Fruit fly (Drosophila melanogaster) whole organism, wandering third instar larva: ENCODE measurements around the gene CG45075.

ENCODE experiments used
- Abd-B ChIP-seq: fragments of >200 bp; optimal IDR thresholded peaks from 2 replicates; lab custom pipeline; 2017; ENCODE audit warnings: missing biosample characterization, missing genetic modification characterization
- CG32264 ChIP-seq: fragments of 200-800 bp; sonication (Bioruptor generic); optimal IDR thresholded peaks from 2 replicates; lab custom pipeline; 2016; ENCODE audit warnings: missing biosample characterization, missing genetic modification characterization
- CG9705 ChIP-seq: fragments of 200-800 bp; sonication (Bioruptor generic); optimal IDR thresholded peaks from 2 replicates; lab custom pipeline; 2018; ENCODE audit warnings: missing biosample characterization, mild to moderate bottlenecking, missing genetic modification characterization
- CrebA ChIP-seq: fragments of 200-800 bp; sonication (Bioruptor generic); optimal IDR thresholded peaks from 2 replicates; lab custom pipeline; 2016; ENCODE audit warnings: missing biosample characterization, mild to moderate bottlenecking, missing genetic modification characterization, borderline replicate concordance
- Dfd ChIP-seq: fragments of >200 bp; optimal IDR thresholded peaks from 2 replicates; lab custom pipeline; 2017; ENCODE audit warnings: missing biosample characterization, missing genetic modification characterization
- Dif ChIP-seq: fragments of 200-275, 200-300 bp; sonication (Bioruptor generic); optimal IDR thresholded peaks from 2 replicates; lab custom pipeline; 2018; ENCODE audit warnings: missing biosample characterization, missing genetic modification characterization; ENCODE audit not compliant: partially characterized antibody
- GATAd ChIP-seq: sonication (Bioruptor generic); optimal IDR thresholded peaks from 2 replicates; lab custom pipeline; 2016; ENCODE audit warnings: missing biosample characterization, missing genetic modification characterization
- HLH106 ChIP-seq: fragments of 200-800 bp; optimal IDR thresholded peaks from 3 replicates; lab custom pipeline; 2019; ENCODE audit warnings: missing biosample characterization, mild to moderate bottlenecking, missing genetic modification characterization, moderate library complexity
- Hnf4 ChIP-seq: fragments of 200-800 bp; sonication (Bioruptor generic); optimal IDR thresholded peaks from 2 replicates; lab custom pipeline; 2016; ENCODE audit warnings: missing biosample characterization, mild to moderate bottlenecking, missing genetic modification characterization
- Hr83 ChIP-seq: fragments of 200-300 bp; sonication (Bioruptor generic); optimal IDR thresholded peaks from 2 replicates; lab custom pipeline; 2016; ENCODE audit warnings: missing biosample characterization, mild to moderate bottlenecking, missing genetic modification characterization, moderate library complexity; ENCODE audit not compliant: poor library complexity, severe bottlenecking
- Jra ChIP-seq: sonication (Bioruptor generic); optimal IDR thresholded peaks from 2 replicates; lab custom pipeline; 2016; ENCODE audit warnings: missing biosample characterization, missing genetic modification characterization
- Mio ChIP-seq: sonication (Bioruptor generic); optimal IDR thresholded peaks from 2 replicates; lab custom pipeline; 2016; ENCODE audit warnings: missing biosample characterization, missing genetic modification characterization
- Myc ChIP-seq: fragments of >200 bp; optimal IDR thresholded peaks from 2 replicates; lab custom pipeline; 2017
- N ChIP-seq: fragments of >200 bp; optimal IDR thresholded peaks from 2 replicates; lab custom pipeline; 2018; ENCODE audit warnings: missing biosample characterization, missing external identifiers, missing genetic modification characterization
- OdsH ChIP-seq: fragments of 200-800 bp; sonication (Bioruptor generic); optimal IDR thresholded peaks from 2 replicates; lab custom pipeline; 2016; ENCODE audit warnings: missing biosample characterization, mild to moderate bottlenecking, missing genetic modification characterization
- Rel ChIP-seq, 2 experiments: fragments of 200-800 bp; sonication (Bioruptor generic) in 1 of 2; optimal IDR thresholded peaks; 2 replicates in 1 of 2; 3 replicates in 1 of 2; lab custom pipeline; 2016 to 2019; ENCODE audit warnings: mild to moderate bottlenecking in 2 of 2, missing biosample characterization in 2 of 2, missing genetic modification characterization in 2 of 2, moderate library complexity in 1 of 2
- Sp1 ChIP-seq: fragments of 200-800 bp; sonication (Bioruptor generic); optimal IDR thresholded peaks from 3 replicates; lab custom pipeline; 2019; ENCODE audit warnings: missing biosample characterization, mild to moderate bottlenecking, missing genetic modification characterization, moderate library complexity
- br ChIP-seq: fragments of 200-800 bp; sonication (Bioruptor generic); optimal IDR thresholded peaks from 2 replicates; lab custom pipeline; 2016; ENCODE audit warnings: missing biosample characterization, missing genetic modification characterization
- brk ChIP-seq: fragments of 200-800 bp; sonication (Bioruptor generic); optimal IDR thresholded peaks from 2 replicates; lab custom pipeline; 2016; ENCODE audit warnings: missing biosample characterization, mild to moderate bottlenecking, missing genetic modification characterization
- dmrt93B ChIP-seq: fragments of 200-800 bp; sonication (Bioruptor generic); optimal IDR thresholded peaks from 2 replicates; lab custom pipeline; 2018; ENCODE audit warnings: missing biosample characterization, mild to moderate bottlenecking, missing genetic modification characterization
- dsf ChIP-seq: sonication (Bioruptor generic); optimal IDR thresholded peaks from 2 replicates; lab custom pipeline; 2016; ENCODE audit warnings: missing biosample characterization, missing genetic modification characterization, borderline replicate concordance
- ey ChIP-seq: fragments of 200-800 bp; sonication (Bioruptor generic); optimal IDR thresholded peaks from 2 replicates; lab custom pipeline; 2016; ENCODE audit warnings: missing biosample characterization, missing genetic modification characterization
- foxo ChIP-seq, 2 experiments: fragments of 200-800 bp; sonication (Bioruptor generic); optimal IDR thresholded peaks; 2 replicates in 1 of 2; 3 replicates in 1 of 2; lab custom pipeline; 2016 to 2017; ENCODE audit warnings: missing biosample characterization in 2 of 2, missing genetic modification characterization in 2 of 2
- fru ChIP-seq: fragments of 200-800 bp; sonication (Bioruptor generic); optimal IDR thresholded peaks from 3 replicates; lab custom pipeline; 2016; ENCODE audit warnings: missing biosample characterization, mild to moderate bottlenecking, missing genetic modification characterization
- h ChIP-seq: fragments of 200-800 bp; sonication (Bioruptor generic); optimal IDR thresholded peaks from 3 replicates; lab custom pipeline; 2016; ENCODE audit warnings: missing biosample characterization, mild to moderate bottlenecking, missing genetic modification characterization
- jim ChIP-seq: fragments of 175-275, 200-325 bp; sonication (Bioruptor generic); optimal IDR thresholded peaks from 2 replicates; lab custom pipeline; 2016; ENCODE audit warnings: missing biosample characterization, mild to moderate bottlenecking, missing genetic modification characterization
- lola ChIP-seq: fragments of >200 bp; optimal IDR thresholded peaks from 2 replicates; lab custom pipeline; 2017; ENCODE audit warnings: missing biosample characterization, missing genetic modification characterization
- pan ChIP-seq: fragments of >200 bp; optimal IDR thresholded peaks from 2 replicates; lab custom pipeline; 2017
- psq ChIP-seq: fragments of 200-800 bp; sonication (Bioruptor generic); optimal IDR thresholded peaks from 3 replicates; lab custom pipeline; 2017; ENCODE audit warnings: missing biosample characterization, mild to moderate bottlenecking, missing genetic modification characterization, moderate library complexity
- rgr ChIP-seq: fragments of 200-800 bp; sonication (Bioruptor generic); optimal IDR thresholded peaks from 3 replicates; lab custom pipeline; 2016; ENCODE audit warnings: missing biosample characterization, mild to moderate bottlenecking, missing genetic modification characterization
- sage ChIP-seq: fragments of 200-800 bp; sonication (Bioruptor generic); optimal IDR thresholded peaks from 2 replicates; lab custom pipeline; 2016; ENCODE audit warnings: missing biosample characterization, mild to moderate bottlenecking, missing genetic modification characterization
- sv ChIP-seq: fragments of 200-800 bp; sonication (Bioruptor generic); optimal IDR thresholded peaks from 3 replicates; lab custom pipeline; 2016; ENCODE audit warnings: missing biosample characterization, missing genetic modification characterization
- tai ChIP-seq: sonication (Bioruptor generic); optimal IDR thresholded peaks from 2 replicates; lab custom pipeline; 2016; ENCODE audit warnings: missing biosample characterization, missing genetic modification characterization
- usp ChIP-seq: fragments of >200 bp; optimal IDR thresholded peaks from 2 replicates; lab custom pipeline; 2017; ENCODE audit warnings: missing biosample characterization, missing genetic modification characterization
- woc ChIP-seq: sonication (Bioruptor generic); optimal IDR thresholded peaks from 2 replicates; lab custom pipeline; 2016; ENCODE audit warnings: missing biosample characterization, mild to moderate bottlenecking, missing genetic modification characterization

CG45075 gene

DNA sequence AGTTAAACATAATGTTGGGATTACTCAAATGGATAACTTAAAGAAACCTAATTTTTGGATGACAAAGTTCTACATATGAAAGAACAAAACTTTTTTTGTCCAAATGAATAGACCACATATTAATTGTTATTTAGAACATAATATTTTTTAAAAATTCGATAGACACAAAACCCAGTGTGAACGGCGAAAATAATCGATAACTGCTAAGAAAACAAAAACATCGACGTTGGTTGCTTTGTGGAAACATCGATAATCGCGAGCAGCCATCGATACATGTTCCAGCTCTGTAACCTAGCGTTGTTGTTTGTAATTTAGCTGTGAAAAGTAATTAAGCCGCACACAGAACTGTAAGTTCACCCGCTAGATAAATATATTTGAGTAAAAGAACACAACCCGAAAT, 40.6 kb upstream of the CG45075 start, which contains the start of gene CG9135:
Gene CG9135, plus strand, starts transcription at position 226 of the 400 bp plus-strand sequence.
- peak; percentile 29 for TF ChIP-seq Jra (GFP tag; lab: Kevin White, UChicago)
- TF ChIP-seq usp: no peak
- TF ChIP-seq br (GFP tag; lab: Kevin White, UChicago): no peak
- no peak for TF ChIP-seq dmrt93B (GFP tag; lab: Kevin White, UChicago)
- TF ChIP-seq woc (GFP tag; lab: Kevin White, UChicago): no peak
- no peak for TF ChIP-seq h (GFP tag; lab: Kevin White, UChicago)
- TF ChIP-seq brk (GFP tag; lab: Kevin White, UChicago): no peak
- TF ChIP-seq GATAd (GFP tag; lab: Kevin White, UChicago): no peak
- TF ChIP-seq pan (lab: Kevin White, UChicago): no peak
- TF ChIP-seq HLH106 (tag; lab: Kevin White, UChicago): peak; percentile 9
- no peak for TF ChIP-seq foxo (GFP tag; optimal IDR thresholded peaks at IDR 0.05; lab: Kevin White, UChicago)
- no peak for TF ChIP-seq ey (GFP tag; lab: Kevin White, UChicago)
- no peak for TF ChIP-seq dsf (GFP tag; lab: Kevin White, UChicago)
- no peak for TF ChIP-seq OdsH (GFP tag; lab: Kevin White, UChicago)
- TF ChIP-seq tai: no peak
- TF ChIP-seq sv (GFP tag; lab: Kevin White, UChicago): no peak
- no peak for TF ChIP-seq Dif (GFP tag; lab: Kevin White, UChicago)
- no peak for TF ChIP-seq lola (GFP tag; lab: Kevin White, UChicago)
- TF ChIP-seq rgr (GFP tag; lab: Kevin White, UChicago): no peak
- no peak for TF ChIP-seq Abd-B
- peak; percentile 46 for TF ChIP-seq Hr83 (GFP tag; lab: Kevin White, UChicago)
- no peak for TF ChIP-seq jim (GFP tag; lab: Kevin White, UChicago)
- no peak for TF ChIP-seq N (GFP tag; lab: Kevin White, UChicago)
- TF ChIP-seq Dfd: no peak
- TF ChIP-seq Myc (lab: Kevin White, UChicago): no peak

DNA sequence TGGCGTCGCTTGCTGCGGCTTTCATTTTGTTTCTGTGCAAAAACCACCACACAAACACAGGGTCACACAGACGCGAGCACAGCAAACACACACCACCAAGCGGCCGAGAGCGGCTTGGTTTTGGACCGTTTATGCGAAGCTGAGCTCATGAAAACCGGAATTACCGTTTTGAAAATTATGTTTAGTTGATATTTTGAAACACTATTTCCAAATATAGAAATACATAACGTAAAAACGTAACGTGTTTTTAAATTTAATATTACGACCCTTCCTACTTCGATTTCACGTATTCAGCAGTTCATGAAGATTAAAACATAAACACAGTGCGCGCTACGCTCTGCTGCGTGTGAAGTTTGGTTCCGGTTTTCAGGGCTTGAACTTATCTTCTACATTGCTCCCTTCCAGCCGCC, 40.0 kb upstream of the CG45075 start:
- TF ChIP-seq ey (GFP tag; lab: Kevin White, UChicago): peak; percentile 93
- peak; percentile 97 for TF ChIP-seq sv (GFP tag; lab: Kevin White, UChicago)
- TF ChIP-seq Jra (GFP tag; lab: Kevin White, UChicago): peak; percentile 64
- TF ChIP-seq Hr83 (GFP tag; lab: Kevin White, UChicago): peak; percentile 57
- peak; percentile 75 for TF ChIP-seq dmrt93B (GFP tag; lab: Kevin White, UChicago)
- peak; percentile 92 to 95 for TF ChIP-seq foxo (GFP tag; optimal IDR thresholded peaks at IDR 0.05; lab: Kevin White, UChicago)
- peak; percentile 76 for TF ChIP-seq dsf (GFP tag; lab: Kevin White, UChicago)
- no peak for TF ChIP-seq N (GFP tag; lab: Kevin White, UChicago)
- TF ChIP-seq Myc (lab: Kevin White, UChicago): no peak
- no peak for TF ChIP-seq pan (lab: Kevin White, UChicago)
- peak; percentile 97 for TF ChIP-seq Sp1 (GFP tag; lab: Kevin White, UChicago)
- peak; percentile 90 for TF ChIP-seq psq (GFP tag; lab: Kevin White, UChicago)
- TF ChIP-seq Mio: peak; percentile 53
- TF ChIP-seq HLH106 (tag; lab: Kevin White, UChicago): peak; percentile 94
- peak; percentile 98 for TF ChIP-seq h (GFP tag; lab: Kevin White, UChicago)
- TF ChIP-seq OdsH (GFP tag; lab: Kevin White, UChicago): peak; percentile 96
- no peak for TF ChIP-seq CrebA (GFP tag; lab: Kevin White, UChicago)
- peak; percentile 90 for TF ChIP-seq CG32264 (GFP tag; lab: Kevin White, UChicago)
- TF ChIP-seq br (GFP tag; lab: Kevin White, UChicago): peak; percentile 97
- TF ChIP-seq GATAd (GFP tag; lab: Kevin White, UChicago): no peak
- TF ChIP-seq rgr (GFP tag; lab: Kevin White, UChicago): peak; percentile 98
- peak; percentile 87 for TF ChIP-seq Rel (GFP tag; optimal IDR thresholded peaks at IDR 0.05; lab: Kevin White, UChicago)
- peak; percentile 88 for TF ChIP-seq Rel (tag; optimal IDR thresholded peaks at IDR 0.05; lab: Kevin White, UChicago)
- TF ChIP-seq sage (GFP tag; lab: Kevin White, UChicago): peak; percentile 88
- TF ChIP-seq CG9705: peak; percentile 91
- TF ChIP-seq Hnf4 (GFP tag; lab: Kevin White, UChicago): peak; percentile 94
- no peak for TF ChIP-seq brk (GFP tag; lab: Kevin White, UChicago)
- peak; percentile 98 for TF ChIP-seq fru (GFP tag; lab: Kevin White, UChicago)
- peak; percentile 93 for TF ChIP-seq woc (GFP tag; lab: Kevin White, UChicago)
- no peak for TF ChIP-seq Abd-B
